Worm (Caenorhabditis elegans): ENCODE results near the gene F46H5.5.

DNA sequence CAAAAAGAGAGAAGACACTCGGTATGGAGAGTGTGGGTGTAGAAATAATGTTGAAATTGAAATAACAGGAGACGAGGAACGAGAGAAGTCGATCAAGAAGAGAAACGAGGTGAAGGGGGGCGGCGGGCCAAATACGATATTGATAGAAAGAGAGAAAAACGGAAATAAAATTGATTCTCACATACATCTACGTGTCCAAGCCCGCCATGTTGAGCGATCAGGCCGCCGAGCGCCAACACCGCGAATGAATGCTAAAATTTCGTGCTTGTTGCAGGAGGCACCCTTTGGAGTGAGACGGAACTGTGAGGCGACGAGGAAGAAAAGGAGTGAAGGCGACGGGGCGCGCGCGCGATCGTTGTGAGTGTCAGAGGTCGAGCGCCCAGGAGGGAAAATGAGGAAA is 13.9 kb downstream of the F46H5.5 start, which contains the start of gene F46H5.7:
- TF ChIP-seq ZK546.5 (tag; optimal IDR thresholded peaks at IDR 0.05) (no peak), elt-1 (tag; optimal IDR thresholded peaks at IDR 0.05) (no peak), ama-1 (optimal IDR thresholded peaks at IDR 0.05) (no peak), unc-62 (GFP tag; optimal IDR thresholded peaks at IDR 0.05) (no peak), unc-39 (tag; optimal IDR thresholded peaks at IDR 0.05) (no peak), ztf-4 (tag; optimal IDR thresholded peaks at IDR 0.05) (no peak), sea-2 (GFP tag; optimal IDR thresholded peaks at IDR 0.05) (no peak)
